Worm (Caenorhabditis elegans) whole organism, young adult: ENCODE measurements around the gene Y77E11A.23.

Source experiments
- B0336.3 ChIP-seq: fragments of 200-800 bp; sonication (Bioruptor generic); IDR thresholded peaks from 2 replicates; pipeline ENCODE4 v1.3.6; 2022; ENCODE audit warnings: missing genetic modification characterization, missing compliant biosample characterization
- F23B12.7 ChIP-seq: sonication (generic microtip); optimal IDR thresholded peaks from 2 replicates; lab custom pipeline; 2017; ENCODE audit warnings: missing genetic modification characterization, mild to moderate bottlenecking, missing compliant biosample characterization, antibody characterized with exemption, moderate library complexity; ENCODE audit not compliant: insufficient read depth
- F49E8.2 ChIP-seq: sonication (generic microtip); optimal IDR thresholded peaks from 3 replicates; lab custom pipeline; 2017; ENCODE audit warnings: missing genetic modification characterization, mild to moderate bottlenecking, missing compliant biosample characterization, antibody characterized with exemption, moderate library complexity; ENCODE audit not compliant: insufficient read depth
- bed-2 ChIP-seq: fragments of 200-800 bp; sonication (Bioruptor generic); IDR thresholded peaks from 2 replicates; pipeline ENCODE4 v1.3.6; 2022; ENCODE audit warnings: missing genetic modification reagents, missing genetic modification characterization, missing compliant biosample characterization
- egl-44 ChIP-seq: fragments of 200-800 bp; sonication (Bioruptor generic); IDR thresholded peaks from 2 replicates; pipeline ENCODE4 v1.3.6; 2022; ENCODE audit warnings: missing genetic modification reagents, missing genetic modification characterization, missing compliant biosample characterization
- hmg-20 ChIP-seq: fragments of 200-800 bp; sonication (Bioruptor generic); IDR thresholded peaks from 2 replicates; pipeline ENCODE4 v1.3.6; 2022; ENCODE audit warnings: missing genetic modification reagents, missing genetic modification characterization, missing compliant biosample characterization
- madf-10 ChIP-seq: sonication (generic microtip); optimal IDR thresholded peaks from 2 replicates; lab custom pipeline; 2016; ENCODE audit warnings: mild to moderate bottlenecking, missing genetic modification characterization, missing compliant biosample characterization
- mxl-1 ChIP-seq: sonication (generic microtip); optimal IDR thresholded peaks from 2 replicates; lab custom pipeline; 2016; ENCODE audit warnings: missing genetic modification characterization, missing compliant biosample characterization
- pha-4 ChIP-seq: fragments of 150-350 bp; sonication (generic microtip); optimal IDR thresholded peaks from 2 replicates; lab custom pipeline; 2014; ENCODE audit warnings: missing biosample characterization, missing genetic modification reagents, missing genetic modification characterization
- sea-2 ChIP-seq: fragments of 200-800 bp; sonication (Bioruptor generic); IDR thresholded peaks from 2 replicates; pipeline ENCODE4 v1.3.6; 2022; ENCODE audit warnings: missing genetic modification characterization, missing compliant biosample characterization
- snpc-1.3 ChIP-seq: sonication (generic microtip); optimal IDR thresholded peaks from 2 replicates; lab custom pipeline; 2017; ENCODE audit warnings: missing genetic modification characterization, mild to moderate bottlenecking, missing compliant biosample characterization, antibody characterized with exemption, moderate library complexity, missing genotype, missing genetic modification reagents; ENCODE audit not compliant: insufficient read depth
- snpc-4 ChIP-seq, 5 experiments: fragments of 150-350 bp in 1 of 5; sonication (generic microtip) in 4 of 5; optimal IDR thresholded peaks; 2 replicates each; lab custom pipeline; 2014 to 2018; ENCODE audit warnings: missing genetic modification characterization in 5 of 5, missing biosample characterization in 3 of 5, antibody characterized with exemption in 2 of 5, mild to moderate bottlenecking in 2 of 5, missing compliant biosample characterization in 2 of 5, missing genotype in 2 of 5, moderate library complexity in 2 of 5, missing genetic modification reagents in 1 of 5
- unc-62 ChIP-seq: fragments of 150-350 bp; optimal IDR thresholded peaks from 2 replicates; lab custom pipeline; 2014; ENCODE audit warnings: missing biosample characterization, missing genetic modification reagents, missing genetic modification characterization

DNA sequence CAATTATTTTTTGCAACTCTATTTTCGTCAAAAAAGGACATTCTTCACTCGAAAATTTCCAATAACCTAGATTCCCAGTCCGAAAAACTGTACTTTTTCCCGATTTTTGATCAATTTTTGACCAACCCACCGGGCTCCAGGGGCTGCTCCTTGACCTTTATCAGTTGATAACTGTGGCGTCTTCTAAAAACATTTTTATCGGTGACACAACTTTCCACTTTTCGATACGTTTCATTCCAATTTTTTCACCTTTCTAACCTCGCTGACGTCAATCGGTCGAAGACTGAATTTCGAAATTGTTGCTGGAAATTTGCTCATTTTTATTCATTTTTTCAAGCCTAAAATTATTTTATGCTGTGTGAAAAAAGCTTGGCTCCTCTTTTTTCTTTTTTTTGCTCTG lies 40.6 kb downstream of the Y77E11A.23 start:
- no peak for TF ChIP-seq sea-2
- no peak for TF ChIP-seq snpc-1.3 (tag; lab: Kevin White, UChicago)
- no peak for TF ChIP-seq mxl-1 (tag; lab: Kevin White, UChicago)
- no peak for TF ChIP-seq bed-2 (GFP tag; lab: Robert Waterston, UW)
- TF ChIP-seq madf-10 (tag; lab: Kevin White, UChicago): no peak
- TF ChIP-seq hmg-20: no peak
- no peak for TF ChIP-seq unc-62 (GFP tag; lab: Kevin White, UChicago)
- TF ChIP-seq B0336.3 (GFP tag; lab: Robert Waterston, UW): no peak
- no peak for TF ChIP-seq egl-44 (GFP tag; lab: Robert Waterston, UW)
- no peak for TF ChIP-seq F23B12.7 (tag; lab: Kevin White, UChicago)
- no peak for TF ChIP-seq snpc-4 (GFP tag; optimal IDR thresholded peaks at IDR 0.05; lab: Kevin White, UChicago)
- no peak for TF ChIP-seq snpc-4 (tag; optimal IDR thresholded peaks at IDR 0.05; lab: Kevin White, UChicago)
- no peak for TF ChIP-seq pha-4 (tag; lab: Kevin White, UChicago)
- no peak for TF ChIP-seq F49E8.2
